Worm (Caenorhabditis elegans) whole organism, late embryonic: ENCODE results near the gene F49E8.6.

ENCODE experiments used
- K02D7.2 ChIP-seq: sonication (generic microtip); optimal IDR thresholded peaks from 2 replicates; lab custom pipeline; 2017; ENCODE audit warnings: mild to moderate bottlenecking, missing genetic modification characterization, missing compliant biosample characterization
- ceh-18 ChIP-seq: sonication (generic microtip); optimal IDR thresholded peaks from 2 replicates; lab custom pipeline; 2016; ENCODE audit warnings: missing genetic modification characterization, missing compliant biosample characterization
- ceh-24 ChIP-seq: sonication (generic microtip); optimal IDR thresholded peaks from 2 replicates; lab custom pipeline; 2016; ENCODE audit warnings: mild to moderate bottlenecking, missing genetic modification characterization, missing compliant biosample characterization
- ceh-9 ChIP-seq: sonication (generic microtip); optimal IDR thresholded peaks from 2 replicates; lab custom pipeline; 2016; ENCODE audit warnings: mild to moderate bottlenecking, missing genetic modification characterization, inconsistent platforms, missing compliant biosample characterization
- ets-4 ChIP-seq: sonication (generic microtip); optimal IDR thresholded peaks from 2 replicates; lab custom pipeline; 2016; ENCODE audit warnings: missing genetic modification characterization, missing compliant biosample characterization
- lim-6 ChIP-seq: sonication (generic microtip); optimal IDR thresholded peaks from 2 replicates; lab custom pipeline; 2016; ENCODE audit warnings: missing genetic modification characterization, missing compliant biosample characterization
- mec-3 ChIP-seq: sonication (generic microtip); optimal IDR thresholded peaks from 2 replicates; lab custom pipeline; 2016; ENCODE audit warnings: borderline replicate concordance, missing genetic modification characterization, missing compliant biosample characterization
- pqm-1 ChIP-seq: sonication (generic microtip); optimal IDR thresholded peaks from 2 replicates; lab custom pipeline; 2016; ENCODE audit warnings: missing genetic modification characterization, missing compliant biosample characterization

ce11 chrIV:7556265-7556866 is 1.9 kb upstream of the F49E8.6 start, which contains the start of the genes F49E8.7, F49E8.8 and nprl-2:
- TF ChIP-seq K02D7.2 (tag; lab: Kevin White, UChicago) (no peak), lim-6 (tag; lab: Kevin White, UChicago) (no peak), ceh-18 (tag; lab: Kevin White, UChicago) (no peak), mec-3 (tag; lab: Kevin White, UChicago) (no peak), ets-4 (tag; lab: Kevin White, UChicago) (no peak), ceh-24 (tag; lab: Kevin White, UChicago) (no peak), ceh-9 (tag; lab: Kevin White, UChicago) (no peak), pqm-1 (no peak)
